Worm (Caenorhabditis elegans): ENCODE data around the gene btb-19.

DNA sequence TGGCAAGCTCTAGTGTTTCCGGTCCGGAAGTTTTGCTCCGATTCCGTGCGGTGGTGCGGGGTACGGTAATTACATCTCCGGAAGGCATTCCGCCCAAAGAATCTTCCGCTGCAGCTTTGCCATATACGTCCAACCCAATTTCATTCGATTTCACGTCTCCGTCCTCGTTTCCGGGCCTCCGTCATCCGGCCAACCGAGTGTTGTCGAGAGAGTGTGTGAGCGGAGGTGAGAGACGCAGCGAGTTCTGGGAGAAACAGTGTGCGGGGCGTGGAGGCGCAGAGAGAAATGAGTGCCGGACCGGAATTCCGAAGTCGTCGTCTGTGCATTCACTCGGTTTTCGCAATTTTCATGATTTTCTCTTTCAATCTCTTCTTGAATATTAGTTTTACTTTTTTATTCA, 47.4 kb upstream of the btb-19 start:
- TF ChIP-seq ama-1 (optimal IDR thresholded peaks at IDR 0.05) (no peak), C34F6.9 (tag; optimal IDR thresholded peaks at IDR 0.05) (no peak), ztf-11 (tag; optimal IDR thresholded peaks at IDR 0.05) (no peak), nhr-11 (tag; optimal IDR thresholded peaks at IDR 0.05) (no peak), skn-1 (tag; optimal IDR thresholded peaks at IDR 0.05) (no peak), unc-62 (GFP tag; optimal IDR thresholded peaks at IDR 0.05) (no peak), snpc-4 (tag; optimal IDR thresholded peaks at IDR 0.05) (no peak), aly-2 (tag; optimal IDR thresholded peaks at IDR 0.05) (no peak), elt-3 (tag; optimal IDR thresholded peaks at IDR 0.05) (no peak), unc-39 (tag; optimal IDR thresholded peaks at IDR 0.05) (no peak), R02D3.7 (tag; optimal IDR thresholded peaks at IDR 0.05) (no peak), lin-13 (GFP tag; optimal IDR thresholded peaks at IDR 0.05) (no peak)
